Worm (Caenorhabditis elegans) whole organism, late embryonic: ENCODE data around the gene Y11D7A.5.

ENCODE experiments used
- C08G9.2 ChIP-seq: sonication (generic microtip); optimal IDR thresholded peaks from 2 replicates; lab custom pipeline; 2016; ENCODE audit warnings: mild to moderate bottlenecking, missing genetic modification characterization, moderate library complexity, missing compliant biosample characterization
- F13H6.1 ChIP-seq: sonication (generic microtip); optimal IDR thresholded peaks from 2 replicates; lab custom pipeline; 2016; ENCODE audit warnings: missing genetic modification characterization, missing compliant biosample characterization
- K09A11.1 ChIP-seq: sonication (generic microtip); optimal IDR thresholded peaks from 2 replicates; lab custom pipeline; 2017; ENCODE audit warnings: antibody characterized with exemption, mild to moderate bottlenecking, missing genetic modification characterization, missing compliant biosample characterization; ENCODE audit not compliant: insufficient read depth
- T23F11.4 ChIP-seq: fragments of 200-800 bp; sonication (Bioruptor generic); optimal IDR thresholded peaks from 2 replicates; lab custom pipeline; 2018; ENCODE audit warnings: mild to moderate bottlenecking, missing genetic modification characterization, missing compliant biosample characterization
- ama-1 ChIP-seq: fragments of 150-350 bp; optimal IDR thresholded peaks from 2 replicates; lab custom pipeline; 2014
- ceh-18 ChIP-seq: sonication (generic microtip); optimal IDR thresholded peaks from 2 replicates; lab custom pipeline; 2016; ENCODE audit warnings: missing genetic modification characterization, missing compliant biosample characterization
- ceh-19 ChIP-seq: fragments of 200-800 bp; sonication (Bioruptor generic); optimal IDR thresholded peaks from 2 replicates; lab custom pipeline; 2018; ENCODE audit warnings: mild to moderate bottlenecking, missing genetic modification characterization, missing compliant biosample characterization
- ceh-2 ChIP-seq: sonication (generic microtip); optimal IDR thresholded peaks from 2 replicates; lab custom pipeline; 2016; ENCODE audit warnings: missing genotype, missing genetic modification characterization, missing compliant biosample characterization
- ceh-22 ChIP-seq: sonication (generic microtip); optimal IDR thresholded peaks from 2 replicates; lab custom pipeline; 2017; ENCODE audit warnings: missing biosample characterization, missing genetic modification characterization
- ceh-24 ChIP-seq: sonication (generic microtip); optimal IDR thresholded peaks from 2 replicates; lab custom pipeline; 2016; ENCODE audit warnings: mild to moderate bottlenecking, missing genetic modification characterization, missing compliant biosample characterization
- ceh-34 ChIP-seq: sonication (generic microtip); optimal IDR thresholded peaks from 2 replicates; lab custom pipeline; 2016; ENCODE audit warnings: mild to moderate bottlenecking, missing genetic modification characterization, missing compliant biosample characterization
- ceh-48 ChIP-seq: sonication (generic microtip); optimal IDR thresholded peaks from 2 replicates; lab custom pipeline; 2016; ENCODE audit warnings: missing genetic modification characterization, inconsistent platforms, missing compliant biosample characterization
- ceh-6 ChIP-seq: fragments of 200-800 bp; sonication (Bioruptor generic); optimal IDR thresholded peaks from 2 replicates; lab custom pipeline; 2018; ENCODE audit warnings: mild to moderate bottlenecking, missing genetic modification characterization, missing compliant biosample characterization
- ceh-9 ChIP-seq: sonication (generic microtip); optimal IDR thresholded peaks from 2 replicates; lab custom pipeline; 2016; ENCODE audit warnings: mild to moderate bottlenecking, missing genetic modification characterization, inconsistent platforms, missing compliant biosample characterization
- che-1 ChIP-seq: sonication (generic microtip); optimal IDR thresholded peaks from 2 replicates; lab custom pipeline; 2016; ENCODE audit warnings: mild to moderate bottlenecking, missing genetic modification characterization, missing compliant biosample characterization
- dmd-4 ChIP-seq: sonication (generic microtip); optimal IDR thresholded peaks from 2 replicates; lab custom pipeline; 2016; ENCODE audit warnings: borderline replicate concordance, missing genetic modification characterization, missing compliant biosample characterization
- elt-2 ChIP-seq: sonication (generic microtip); optimal IDR thresholded peaks from 2 replicates; lab custom pipeline; 2016; ENCODE audit warnings: missing genetic modification reagents, missing genetic modification characterization, missing compliant biosample characterization
- eyg-1 ChIP-seq: sonication (generic microtip); optimal IDR thresholded peaks from 2 replicates; lab custom pipeline; 2016; ENCODE audit warnings: missing genotype, missing genetic modification characterization, missing compliant biosample characterization
- fax-1 ChIP-seq: sonication (generic microtip); optimal IDR thresholded peaks from 2 replicates; lab custom pipeline; 2016; ENCODE audit warnings: missing genotype, missing genetic modification characterization, missing compliant biosample characterization
- fkh-6 ChIP-seq: sonication (generic microtip); optimal IDR thresholded peaks from 2 replicates; lab custom pipeline; 2016; ENCODE audit warnings: missing genetic modification characterization, missing compliant biosample characterization
- gmeb-2 ChIP-seq: sonication (generic microtip); optimal IDR thresholded peaks from 2 replicates; lab custom pipeline; 2016; ENCODE audit warnings: missing genetic modification characterization, inconsistent platforms, missing compliant biosample characterization
- hlh-13 ChIP-seq: fragments of 200-800 bp; sonication (Bioruptor generic); optimal IDR thresholded peaks from 2 replicates; lab custom pipeline; 2018; ENCODE audit warnings: mild to moderate bottlenecking, missing genetic modification characterization, missing compliant biosample characterization
- hlh-15 ChIP-seq: sonication (generic microtip); optimal IDR thresholded peaks from 2 replicates; lab custom pipeline; 2016; ENCODE audit warnings: missing genetic modification characterization, missing compliant biosample characterization
- hlh-6 ChIP-seq: sonication (generic microtip); optimal IDR thresholded peaks from 2 replicates; lab custom pipeline; 2016; ENCODE audit warnings: missing genotype, missing genetic modification characterization, missing compliant biosample characterization
- hlh-8 ChIP-seq: sonication (generic microtip); optimal IDR thresholded peaks from 2 replicates; lab custom pipeline; 2016; ENCODE audit warnings: missing genotype, missing genetic modification characterization, missing compliant biosample characterization
- madf-2 ChIP-seq: sonication (generic microtip); optimal IDR thresholded peaks from 2 replicates; lab custom pipeline; 2017; ENCODE audit warnings: missing genetic modification characterization, missing compliant biosample characterization
- nhr-232 ChIP-seq: sonication (generic microtip); optimal IDR thresholded peaks from 2 replicates; lab custom pipeline; 2016; ENCODE audit warnings: missing genetic modification characterization, missing compliant biosample characterization
- npax-4 ChIP-seq: sonication (generic microtip); optimal IDR thresholded peaks from 2 replicates; lab custom pipeline; 2016; ENCODE audit warnings: missing genetic modification characterization, missing compliant biosample characterization
- pag-3 ChIP-seq: sonication (generic microtip); optimal IDR thresholded peaks from 2 replicates; lab custom pipeline; 2016; ENCODE audit warnings: missing compliant biosample characterization, missing genetic modification characterization, borderline replicate concordance
- pat-9 ChIP-seq: fragments of 200-800 bp; sonication (Bioruptor generic); optimal IDR thresholded peaks from 2 replicates; lab custom pipeline; 2018; ENCODE audit warnings: mild to moderate bottlenecking, missing genetic modification characterization, moderate library complexity, missing compliant biosample characterization
- pax-1 ChIP-seq: fragments of 150-350 bp; optimal IDR thresholded peaks from 2 replicates; lab custom pipeline; 2014; ENCODE audit warnings: missing biosample characterization, missing genetic modification characterization
- pha-2 ChIP-seq: sonication (generic microtip); optimal IDR thresholded peaks from 2 replicates; lab custom pipeline; 2017; ENCODE audit warnings: mild to moderate bottlenecking, missing genetic modification characterization, missing compliant biosample characterization
- pqm-1 ChIP-seq: sonication (generic microtip); optimal IDR thresholded peaks from 2 replicates; lab custom pipeline; 2016; ENCODE audit warnings: missing genetic modification characterization, missing compliant biosample characterization
- pros-1 ChIP-seq: fragments of 150-350 bp; optimal IDR thresholded peaks from 2 replicates; lab custom pipeline; 2014; ENCODE audit warnings: missing biosample characterization, missing genetic modification reagents, missing genetic modification characterization
- sdc-2 ChIP-seq: sonication (generic microtip); optimal IDR thresholded peaks from 2 replicates; lab custom pipeline; 2016; ENCODE audit warnings: missing genotype, missing genetic modification characterization, missing compliant biosample characterization
- sox-2 ChIP-seq: fragments of 200-800 bp; sonication (Bioruptor generic); IDR thresholded peaks from 2 replicates; pipeline ENCODE4 v1.3.6; 2022; ENCODE audit warnings: missing genetic modification reagents, missing genetic modification characterization, missing compliant biosample characterization
- syd-9 ChIP-seq: sonication (generic microtip); optimal IDR thresholded peaks from 2 replicates; lab custom pipeline; 2016; ENCODE audit warnings: mild to moderate bottlenecking, missing genetic modification characterization, moderate library complexity, missing compliant biosample characterization
- tbx-2 ChIP-seq: sonication (generic microtip); optimal IDR thresholded peaks from 2 replicates; lab custom pipeline; 2016; ENCODE audit warnings: missing genetic modification characterization, missing compliant biosample characterization
- tbx-7 ChIP-seq: sonication (generic microtip); optimal IDR thresholded peaks from 2 replicates; lab custom pipeline; 2016; ENCODE audit warnings: missing genotype, missing genetic modification characterization, missing compliant biosample characterization
- ttx-3 ChIP-seq: sonication (generic microtip); optimal IDR thresholded peaks from 2 replicates; lab custom pipeline; 2016; ENCODE audit warnings: missing genetic modification reagents, missing genetic modification characterization, missing compliant biosample characterization
- unc-55 ChIP-seq: sonication (generic microtip); optimal IDR thresholded peaks from 2 replicates; lab custom pipeline; 2017; ENCODE audit warnings: missing biosample characterization, missing genetic modification reagents, missing genetic modification characterization
- ztf-16 ChIP-seq: sonication (generic microtip); optimal IDR thresholded peaks from 2 replicates; lab custom pipeline; 2017; ENCODE audit warnings: missing genetic modification characterization, missing compliant biosample characterization

Y11D7A.5 gene

DNA sequence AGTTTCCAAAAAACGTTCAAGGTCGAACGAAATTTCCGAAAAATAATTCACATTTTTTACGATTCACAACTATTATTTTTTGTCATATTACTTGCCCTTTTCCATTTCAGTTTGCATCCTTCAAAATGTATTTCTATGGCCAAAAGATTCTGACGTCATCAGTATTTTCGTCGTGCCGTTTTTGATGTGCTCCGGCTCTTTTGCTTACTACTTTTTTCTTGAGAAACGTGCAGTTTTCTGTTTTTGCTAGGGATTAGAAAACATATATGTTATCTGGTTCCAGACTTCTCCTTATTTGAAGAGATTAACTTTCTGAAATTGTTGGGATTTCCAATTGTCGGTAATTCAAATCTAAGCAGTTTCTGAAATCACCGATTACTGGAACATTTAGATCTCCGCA, 29.5 kb downstream of the Y11D7A.5 start:
- TF ChIP-seq hlh-8 (no peak), ceh-18 (tag; lab: Kevin White, UChicago) (no peak), T23F11.4 (GFP tag; lab: Kevin White, UChicago) (no peak), fkh-6 (tag; lab: Kevin White, UChicago) (no peak), fax-1 (tag; lab: Kevin White, UChicago) (no peak), ceh-24 (tag; lab: Kevin White, UChicago) (no peak), hlh-6 (no peak), nhr-232 (tag; lab: Kevin White, UChicago) (no peak), pag-3 (tag; lab: Kevin White, UChicago) (no peak), ceh-9 (tag; lab: Kevin White, UChicago) (no peak), pat-9 (tag; lab: Kevin White, UChicago) (no peak), F13H6.1 (no peak), gmeb-2 (tag; lab: Kevin White, UChicago) (no peak), npax-4 (tag; lab: Kevin White, UChicago) (no peak), ceh-2 (tag; lab: Kevin White, UChicago) (no peak), eyg-1 (tag; lab: Kevin White, UChicago) (no peak)

DNA sequence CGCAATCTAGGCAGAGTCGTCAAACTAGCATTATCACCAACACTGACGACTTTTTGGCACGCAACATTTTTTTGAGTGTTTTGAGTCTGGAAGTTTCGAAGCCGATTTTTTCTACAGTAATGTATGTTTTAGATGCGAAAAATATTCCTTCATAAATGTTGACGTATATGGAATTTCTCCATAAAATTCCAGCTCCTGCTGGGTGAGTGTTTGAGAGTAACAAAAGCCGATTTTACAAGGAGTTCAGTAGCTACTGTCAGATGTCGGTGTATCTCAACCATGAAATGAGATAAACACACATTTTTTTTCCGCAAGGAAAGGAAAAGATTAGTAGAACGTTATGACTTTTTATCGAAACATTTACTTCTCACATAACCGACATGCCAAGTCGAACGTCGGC, 30.5 kb downstream of the Y11D7A.5 start:
- TF ChIP-seq ama-1 (lab: Kevin White, UChicago) (no peak), ceh-18 (tag; lab: Kevin White, UChicago) (no peak), ceh-6 (GFP tag; lab: Kevin White, UChicago) (no peak), ceh-48 (tag; lab: Kevin White, UChicago) (no peak), dmd-4 (tag; lab: Kevin White, UChicago) (no peak), hlh-8 (no peak), ceh-34 (tag; lab: Kevin White, UChicago) (no peak)

DNA sequence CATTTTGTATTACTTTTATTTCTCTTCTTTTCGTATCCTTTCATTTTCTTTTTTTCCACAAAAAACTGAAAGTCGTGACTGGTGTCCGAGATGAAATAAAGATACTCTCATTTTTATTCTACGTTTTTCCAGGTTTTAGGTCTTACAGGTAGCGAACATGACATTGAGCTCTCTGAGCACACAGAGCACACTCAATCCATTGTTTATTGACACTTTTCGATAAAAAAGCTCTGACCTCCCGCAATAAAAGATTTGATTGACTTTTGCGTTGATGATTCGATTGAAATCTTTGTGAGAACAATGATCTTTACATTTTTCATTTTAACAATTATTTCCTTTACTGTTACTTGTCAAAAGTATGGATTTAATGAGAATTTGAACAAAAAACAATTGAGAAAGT, 33.2 kb downstream of the Y11D7A.5 start, which contains the start of gene C46C2.6:
TSS of gene C46C2.6 (plus strand) at position 301 of the 400 bp plus-strand sequence.
- TF ChIP-seq pat-9 (tag; lab: Kevin White, UChicago), result no peak
- no peak for TF ChIP-seq unc-55 (GFP tag; lab: Kevin White, UChicago)
- TF ChIP-seq ttx-3 (tag; lab: Kevin White, UChicago), result no peak
- TF ChIP-seq ztf-16, result no peak
- TF ChIP-seq tbx-2 (tag; lab: Kevin White, UChicago), result no peak
- no peak for TF ChIP-seq che-1 (tag; lab: Kevin White, UChicago)
- no peak for TF ChIP-seq fax-1 (tag; lab: Kevin White, UChicago)
- TF ChIP-seq ama-1 (lab: Kevin White, UChicago), result no peak
- no peak for TF ChIP-seq pros-1 (tag; lab: Kevin White, UChicago)
- no peak for TF ChIP-seq tbx-7 (tag; lab: Kevin White, UChicago)
- no peak for TF ChIP-seq K09A11.1
- TF ChIP-seq sox-2 (GFP tag; lab: Robert Waterston, UW), result no peak

DNA sequence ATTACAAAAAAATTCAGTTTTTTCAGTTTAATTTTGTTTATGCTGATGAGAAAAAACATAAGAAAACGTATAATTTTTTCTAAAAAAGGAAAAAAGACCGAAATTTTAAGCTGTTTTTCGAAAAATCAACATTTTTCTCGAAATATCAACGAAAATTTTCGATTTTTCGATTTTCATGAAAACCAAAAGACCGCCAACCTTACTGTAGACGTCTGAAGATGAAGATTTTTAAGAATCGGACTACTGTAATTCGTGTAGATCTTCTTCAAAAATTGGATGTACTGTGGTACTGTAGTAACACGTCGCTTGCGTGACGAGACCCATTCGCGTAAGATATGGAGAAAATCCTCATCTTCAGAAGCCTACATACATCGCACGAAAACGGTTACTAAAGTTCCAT, 34.5 kb downstream of the Y11D7A.5 start:
- TF ChIP-seq unc-55 (GFP tag; lab: Kevin White, UChicago) (no peak), ceh-22 (tag; lab: Kevin White, UChicago) (no peak), tbx-7 (tag; lab: Kevin White, UChicago) (no peak), hlh-13 (GFP tag; lab: Kevin White, UChicago) (no peak), pax-1 (tag; lab: Kevin White, UChicago) (no peak), hlh-15 (tag; lab: Kevin White, UChicago) (no peak), pha-2 (no peak), syd-9 (no peak), ama-1 (lab: Kevin White, UChicago) (no peak), dmd-4 (tag; lab: Kevin White, UChicago) (no peak), ceh-48 (tag; lab: Kevin White, UChicago) (no peak), madf-2 (no peak), elt-2 (tag; lab: Kevin White, UChicago) (no peak), ceh-19 (no peak), pqm-1 (no peak), sox-2 (GFP tag; lab: Robert Waterston, UW) (no peak), C08G9.2 (tag; lab: Kevin White, UChicago) (no peak), sdc-2 (tag; lab: Kevin White, UChicago) (no peak)
